Fruit fly (Drosophila melanogaster) whole organism, embryonic: ENCODE measurements around the gene CycG.

Experiments
- Bgb ChIP-seq: fragments of 200-800 bp; sonication (Bioruptor generic); IDR thresholded peaks from 2 replicates; pipeline ENCODE4 v1.3.6; 2022; ENCODE audit warnings: missing biosample characterization, missing genetic modification characterization; ENCODE audit not compliant: partially characterized antibody
- C15 ChIP-seq: fragments of 200-800 bp; sonication (Bioruptor generic); IDR thresholded peaks from 3 replicates; pipeline ENCODE4 v1.3.6; 2022; ENCODE audit warnings: missing biosample characterization, missing genetic modification characterization
- CG10321 ChIP-seq: fragments of 200-800 bp; sonication (Bioruptor generic); IDR thresholded peaks from 2 replicates; pipeline ENCODE4 v1.3.6; 2022; ENCODE audit warnings: missing biosample characterization, missing genetic modification characterization
- CG11085 ChIP-seq: fragments of 200-800 bp; sonication (Bioruptor generic); IDR thresholded peaks from 2 replicates; pipeline ENCODE4 v1.3.6; 2022; ENCODE audit warnings: missing biosample characterization, missing genetic modification characterization
- CG11695 ChIP-seq: fragments of 200-800 bp; sonication (Bioruptor generic); IDR thresholded peaks from 3 replicates; pipeline ENCODE4 v1.3.6; 2022; ENCODE audit warnings: missing biosample characterization, missing genetic modification characterization
- CG12104 ChIP-seq: fragments of 200-800 bp; sonication (Bioruptor generic); optimal IDR thresholded peaks from 3 replicates; lab custom pipeline; 2016; ENCODE audit warnings: missing biosample characterization, missing genetic modification characterization
- CG12219 ChIP-seq: fragments of 200-800 bp; sonication (Bioruptor generic); optimal IDR thresholded peaks from 3 replicates; lab custom pipeline; 2018; ENCODE audit warnings: missing biosample characterization, mild to moderate bottlenecking, missing genetic modification characterization
- CG12299 ChIP-seq: fragments of 200-800 bp; sonication (Bioruptor generic); optimal IDR thresholded peaks from 2 replicates; lab custom pipeline; 2018; ENCODE audit warnings: missing biosample characterization, mild to moderate bottlenecking, missing genetic modification characterization
- CG14050 ChIP-seq: fragments of 200-800 bp; sonication (Bioruptor generic); IDR thresholded peaks from 3 replicates; pipeline ENCODE4 v1.3.6; 2022; ENCODE audit warnings: missing biosample characterization, missing genetic modification characterization
- CG15601 ChIP-seq: fragments of 200-800 bp; sonication (Bioruptor generic); optimal IDR thresholded peaks from 3 replicates; lab custom pipeline; 2019; ENCODE audit warnings: missing biosample characterization, mild to moderate bottlenecking, missing genetic modification characterization, moderate library complexity
- CG1602 ChIP-seq: fragments of 200-800 bp; sonication (Bioruptor generic); optimal IDR thresholded peaks from 3 replicates; lab custom pipeline; 2016; ENCODE audit warnings: missing biosample characterization, missing genetic modification characterization
- CG17361 ChIP-seq: fragments of 200-800 bp; sonication (Bioruptor generic); IDR thresholded peaks from 3 replicates; pipeline ENCODE4 v1.3.6; 2022; ENCODE audit warnings: missing biosample characterization, missing genetic modification characterization
- CG17912 ChIP-seq: fragments of 200-800 bp; sonication (Bioruptor generic); optimal IDR thresholded peaks from 2 replicates; lab custom pipeline; 2018; ENCODE audit warnings: missing biosample characterization, mild to moderate bottlenecking, missing genetic modification characterization
- CG18262 ChIP-seq: fragments of 200-800 bp; optimal IDR thresholded peaks from 3 replicates; lab custom pipeline; 2019; ENCODE audit warnings: missing biosample characterization, mild to moderate bottlenecking, missing genetic modification characterization, moderate library complexity
- CG30020 ChIP-seq: fragments of 200-800 bp; optimal IDR thresholded peaks from 2 replicates; lab custom pipeline; 2019; ENCODE audit warnings: missing biosample characterization, mild to moderate bottlenecking, missing genetic modification characterization, moderate library complexity
- CG31224 ChIP-seq: fragments of 200-800 bp; sonication (Bioruptor generic); IDR thresholded peaks from 2 replicates; pipeline ENCODE4 v1.3.6; 2022; ENCODE audit warnings: missing biosample characterization, missing genetic modification characterization
- CG31365 ChIP-seq: fragments of 200-800 bp; sonication (Bioruptor generic); optimal IDR thresholded peaks from 2 replicates; lab custom pipeline; 2018; ENCODE audit warnings: missing biosample characterization, mild to moderate bottlenecking, missing genetic modification characterization
- CG32767 ChIP-seq: fragments of 200-800 bp; sonication (Bioruptor generic); IDR thresholded peaks from 2 replicates; pipeline ENCODE4 v1.3.6; 2022; ENCODE audit warnings: missing biosample characterization, missing genetic modification characterization
- CG3281 ChIP-seq: fragments of 200-800 bp; sonication (Bioruptor generic); optimal IDR thresholded peaks from 3 replicates; lab custom pipeline; 2017; ENCODE audit warnings: missing biosample characterization, mild to moderate bottlenecking, missing genetic modification characterization
- CG33213 ChIP-seq: fragments of 200-800 bp; sonication (Bioruptor generic); optimal IDR thresholded peaks from 3 replicates; lab custom pipeline; 2016; ENCODE audit warnings: missing biosample characterization, missing genetic modification characterization
- CG34376 ChIP-seq: fragments of 200-800 bp; sonication (Bioruptor generic); optimal IDR thresholded peaks from 2 replicates; lab custom pipeline; 2018; ENCODE audit warnings: missing biosample characterization, mild to moderate bottlenecking, missing genetic modification characterization
- CG42726 ChIP-seq: fragments of 200-800 bp; sonication (Bioruptor generic); IDR thresholded peaks from 2 replicates; pipeline ENCODE4 v1.3.6; 2022; ENCODE audit warnings: missing biosample characterization, missing genetic modification characterization; ENCODE audit not compliant: partially characterized antibody
- CG7372 ChIP-seq: fragments of 200-800 bp; sonication (Bioruptor generic); IDR thresholded peaks from 2 replicates; pipeline ENCODE4 v1.3.6; 2022; ENCODE audit warnings: missing biosample characterization, missing genetic modification characterization
- CG8089 ChIP-seq: fragments of 200-800 bp; sonication (Bioruptor generic); optimal IDR thresholded peaks from 3 replicates; lab custom pipeline; 2016; ENCODE audit warnings: missing biosample characterization, missing genetic modification characterization
- CG8359 ChIP-seq: fragments of 200-800 bp; sonication (Bioruptor generic); optimal IDR thresholded peaks from 2 replicates; lab custom pipeline; 2017; ENCODE audit warnings: missing biosample characterization, mild to moderate bottlenecking, missing genetic modification characterization, borderline replicate concordance
- CG9727 ChIP-seq: fragments of 200-800 bp; sonication (Bioruptor generic); optimal IDR thresholded peaks from 3 replicates; lab custom pipeline; 2017; ENCODE audit warnings: missing biosample characterization, mild to moderate bottlenecking, missing genetic modification characterization
- Dp ChIP-seq: fragments of 200-800 bp; sonication (Bioruptor generic); optimal IDR thresholded peaks from 2 replicates; lab custom pipeline; 2018; ENCODE audit warnings: missing biosample characterization, mild to moderate bottlenecking, missing genetic modification characterization, moderate library complexity
- Hand ChIP-seq: fragments of 200-800 bp; sonication (Bioruptor generic); optimal IDR thresholded peaks from 2 replicates; lab custom pipeline; 2017; ENCODE audit warnings: mild to moderate bottlenecking, missing biosample characterization, missing genetic modification reagents, missing genetic modification characterization
- HmgZ ChIP-seq: fragments of 200-800 bp; sonication (Bioruptor generic); optimal IDR thresholded peaks from 2 replicates; lab custom pipeline; 2018; ENCODE audit warnings: missing biosample characterization, mild to moderate bottlenecking, missing genetic modification characterization
- Kr ChIP-seq: fragments of 200-800 bp; sonication (Bioruptor generic); optimal IDR thresholded peaks from 2 replicates; lab custom pipeline; 2017; ENCODE audit warnings: missing biosample characterization, mild to moderate bottlenecking, missing genetic modification characterization
- Max ChIP-seq: fragments of 200-800 bp; sonication (Bioruptor generic); optimal IDR thresholded peaks from 2 replicates; lab custom pipeline; 2016; ENCODE audit warnings: missing biosample characterization, mild to moderate bottlenecking, missing genetic modification characterization
- Meics ChIP-seq: fragments of 200-800 bp; sonication (Bioruptor generic); optimal IDR thresholded peaks from 2 replicates; lab custom pipeline; 2017; ENCODE audit warnings: missing biosample characterization, mild to moderate bottlenecking, missing genetic modification characterization
- Nf-YB ChIP-seq: fragments of 200-800 bp; sonication (Bioruptor generic); optimal IDR thresholded peaks from 3 replicates; lab custom pipeline; 2019; ENCODE audit warnings: missing biosample characterization, mild to moderate bottlenecking, missing genetic modification characterization, moderate library complexity
- Optix ChIP-seq: fragments of 200-800 bp; sonication (Bioruptor generic); IDR thresholded peaks from 3 replicates; pipeline ENCODE4 v1.3.6; 2022; ENCODE audit warnings: missing biosample characterization, missing genetic modification characterization
- Pdp1 ChIP-seq, 2 experiments: fragments of 200-800 bp; sonication (Bioruptor generic); optimal IDR thresholded peaks; 3 replicates each; lab custom pipeline; 2016; ENCODE audit warnings: missing biosample characterization in 2 of 2, missing genetic modification characterization in 2 of 2, mild to moderate bottlenecking in 1 of 2, moderate library complexity in 1 of 2
- Rfx ChIP-seq: fragments of 200-800 bp; sonication (Bioruptor generic); IDR thresholded peaks from 2 replicates; pipeline ENCODE4 v1.3.6; 2022; ENCODE audit warnings: missing biosample characterization, missing genetic modification characterization
- Sox100B ChIP-seq: fragments of 200-800 bp; sonication (Bioruptor generic); optimal IDR thresholded peaks from 3 replicates; lab custom pipeline; 2018; ENCODE audit warnings: missing biosample characterization, mild to moderate bottlenecking, missing genetic modification characterization
- bab2 ChIP-seq: fragments of 200-800 bp; sonication (Bioruptor generic); optimal IDR thresholded peaks from 2 replicates; lab custom pipeline; 2016; ENCODE audit warnings: missing biosample characterization, missing genetic modification characterization
- dpn ChIP-seq, 2 experiments: fragments of 200-800 bp; sonication (Bioruptor generic); optimal IDR thresholded peaks; 3 replicates each; lab custom pipeline; 2016; ENCODE audit warnings: missing biosample characterization in 2 of 2, missing genetic modification characterization in 2 of 2
- ewg ChIP-seq: fragments of 200-800 bp; sonication (Bioruptor generic); optimal IDR thresholded peaks from 3 replicates; lab custom pipeline; 2017; ENCODE audit warnings: mild to moderate bottlenecking, missing biosample characterization, missing genetic modification reagents, missing genetic modification characterization
- fd3F ChIP-seq: fragments of 200-800 bp; sonication (Bioruptor generic); optimal IDR thresholded peaks from 2 replicates; lab custom pipeline; 2018; ENCODE audit warnings: missing biosample characterization, mild to moderate bottlenecking, missing genetic modification characterization, moderate library complexity
- hbn ChIP-seq: fragments of 200-800 bp; sonication (Bioruptor generic); IDR thresholded peaks from 2 replicates; pipeline ENCODE4 v1.3.6; 2022; ENCODE audit warnings: missing biosample characterization, missing genetic modification characterization; ENCODE audit not compliant: partially characterized antibody
- inv ChIP-seq: fragments of 200-800 bp; sonication (Bioruptor generic); IDR thresholded peaks from 2 replicates; pipeline ENCODE4 v1.3.6; 2022; ENCODE audit warnings: missing biosample characterization, missing genetic modification characterization; ENCODE audit not compliant: partially characterized antibody
- otp ChIP-seq: fragments of 200-800 bp; sonication (Bioruptor generic); IDR thresholded peaks from 3 replicates; pipeline ENCODE4, ENCODE4 v1.3.6; 2022; ENCODE audit warnings: missing biosample characterization, missing genetic modification characterization
- pzg ChIP-seq: fragments of 200-800 bp; sonication (Bioruptor generic); optimal IDR thresholded peaks from 3 replicates; lab custom pipeline; 2018; ENCODE audit warnings: missing biosample characterization, mild to moderate bottlenecking, missing genetic modification characterization, moderate library complexity
- seq ChIP-seq: fragments of 200-800 bp; sonication (Bioruptor generic); IDR thresholded peaks from 2 replicates; pipeline ENCODE4 v1.3.6; 2022; ENCODE audit warnings: missing biosample characterization, missing genetic modification characterization
- tgo ChIP-seq: fragments of 200-800 bp; sonication (Bioruptor generic); IDR thresholded peaks from 3 replicates; pipeline ENCODE4 v1.3.6; 2022; ENCODE audit warnings: missing biosample characterization, missing genetic modification characterization
- unpg ChIP-seq: fragments of 200-800 bp; sonication (Bioruptor generic); optimal IDR thresholded peaks from 3 replicates; lab custom pipeline; 2018; ENCODE audit warnings: missing biosample characterization, mild to moderate bottlenecking, missing genetic modification characterization, moderate library complexity

The CycG gene

DNA sequence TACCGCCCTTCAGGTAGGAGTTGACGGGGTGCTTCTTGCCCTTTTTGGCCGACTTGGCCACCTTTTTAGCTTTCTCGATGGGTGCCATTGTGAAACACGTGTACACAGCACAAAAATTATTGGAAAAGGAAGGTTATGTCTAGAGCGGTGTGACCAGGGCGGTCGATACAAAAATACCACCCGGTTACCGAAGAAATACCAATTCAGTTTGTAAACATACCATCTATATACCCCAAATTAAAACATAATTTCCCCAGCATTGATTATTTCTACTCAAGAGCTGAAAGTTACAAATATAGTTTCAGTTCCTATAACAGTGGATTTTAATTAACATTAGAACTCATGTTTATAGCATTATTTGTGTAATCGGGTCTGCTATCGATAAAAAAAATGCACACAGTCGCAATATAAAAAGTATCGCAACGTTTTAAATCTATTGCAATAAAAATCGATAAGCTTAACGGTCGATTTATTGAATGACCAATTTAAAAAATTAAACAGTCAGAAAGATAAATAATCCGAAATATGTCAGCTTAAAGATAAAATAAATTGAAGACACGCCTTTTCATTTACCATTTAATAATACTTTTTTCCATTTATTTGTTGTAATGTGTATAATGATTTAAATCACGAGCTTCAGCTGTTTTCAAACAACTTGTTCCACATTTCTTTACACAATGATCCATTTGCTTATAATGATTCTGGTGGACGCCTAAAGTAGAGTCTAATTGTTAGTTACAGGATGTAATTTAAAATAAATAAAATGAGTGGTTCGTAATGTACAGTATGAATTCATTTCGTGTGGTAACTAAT lies 16.2 kb downstream of the CycG start, which contains the start of gene RpL6 (continued):
- peak; percentile 38 for TF ChIP-seq CG34376 (GFP tag; lab: Kevin White, UChicago)
- TF ChIP-seq CG42726 (GFP tag; lab: Robert Waterston, UW) = peak; percentile 36; the same call in 1 of the 2 replicates
- no peak for TF ChIP-seq fd3F
- TF ChIP-seq dpn (GFP tag; optimal IDR thresholded peaks at IDR 0.05; lab: Kevin White, UChicago) = peak in 1 of 2 experiments; percentile 3
- no peak for TF ChIP-seq CG11085 (GFP tag; lab: Robert Waterston, UW)
- TF ChIP-seq hbn (GFP tag; lab: Robert Waterston, UW) = peak; percentile 75
- TF ChIP-seq CG31365 (tag; lab: Kevin White, UChicago) = peak; percentile 6
- TF ChIP-seq CG17361 (GFP tag; lab: Robert Waterston, UW) = peak; percentile 52; the same call in 2 of the 3 replicates
- TF ChIP-seq CG9727 = peak; percentile 38
- TF ChIP-seq CG31224 (GFP tag; lab: Robert Waterston, UW) = no peak
- TF ChIP-seq seq (GFP tag; lab: Robert Waterston, UW) = no peak
- peak; percentile 70 for TF ChIP-seq CG30020 (tag; lab: Kevin White, UChicago)
- TF ChIP-seq CG11695 = no peak
- no peak for TF ChIP-seq otp (GFP tag; lab: Robert Waterston, UW)
- TF ChIP-seq Meics (GFP tag; lab: Kevin White, UChicago) = no peak
- TF ChIP-seq inv (GFP tag; lab: Robert Waterston, UW) = peak; percentile 57
- TF ChIP-seq CG12104 (GFP tag; lab: Kevin White, UChicago) = no peak
- TF ChIP-seq CG12219 = no peak
- TF ChIP-seq Nf-YB = no peak
- TF ChIP-seq CG33213 (GFP tag; lab: Kevin White, UChicago) = peak; percentile 34
- TF ChIP-seq CG17912 = no peak
- TF ChIP-seq C15 (GFP tag; lab: Robert Waterston, UW) = no peak
- TF ChIP-seq ewg (GFP tag; lab: Kevin White, UChicago) = no peak
- TF ChIP-seq Rfx (GFP tag; lab: Robert Waterston, UW) = 0 out of 2 replicates have a peak, but pooled peaks have one; percentile 34
- TF ChIP-seq tgo (GFP tag; lab: Robert Waterston, UW) = no peak
- no peak for TF ChIP-seq CG10321 (GFP tag; lab: Robert Waterston, UW)
- TF ChIP-seq pzg = peak; percentile 92
- TF ChIP-seq CG8359 (GFP tag; lab: Kevin White, UChicago) = no peak
- no peak for TF ChIP-seq CG1602 (GFP tag; lab: Kevin White, UChicago)
- no peak for TF ChIP-seq CG14050 (GFP tag; lab: Robert Waterston, UW)
- TF ChIP-seq Hand (GFP tag; lab: Kevin White, UChicago) = peak; percentile 54
- peak; percentile 15 for TF ChIP-seq unpg (GFP tag; lab: Kevin White, UChicago)
- TF ChIP-seq CG12299 (tag; lab: Kevin White, UChicago) = peak; percentile 28
- no peak for TF ChIP-seq Kr (GFP tag; lab: Kevin White, UChicago)
- peak; percentile 60; the same call in 1 of the 2 replicates for TF ChIP-seq CG32767 (GFP tag; lab: Robert Waterston, UW)
- TF ChIP-seq Dp (GFP tag; lab: Kevin White, UChicago) = peak; percentile 62
- no peak for TF ChIP-seq CG7372 (GFP tag; lab: Robert Waterston, UW)
- no peak for TF ChIP-seq CG8089 (GFP tag; lab: Kevin White, UChicago)
- peak; percentile 63 for TF ChIP-seq HmgZ (tag; lab: Kevin White, UChicago)
- peak; percentile 78 for TF ChIP-seq Bgb
- TF ChIP-seq Optix = no peak
- TF ChIP-seq CG3281 = peak; percentile 27
- no peak for TF ChIP-seq Sox100B
- TF ChIP-seq CG15601 (tag; lab: Kevin White, UChicago) = peak; percentile 54
- no peak for TF ChIP-seq bab2 (GFP tag; lab: Kevin White, UChicago)
- TF ChIP-seq CG18262 = peak; percentile 9
- peak; percentile 92 for TF ChIP-seq Max
- peak in 1 of 2 experiments; percentile 67 for TF ChIP-seq Pdp1 (GFP tag; optimal IDR thresholded peaks at IDR 0.05; lab: Kevin White, UChicago)
